Worm (Caenorhabditis elegans) whole organism, early embryonic: ENCODE measurements around the gene pcf-11.

ENCODE experiments used
- F13C5.2 ChIP-seq: sonication (generic microtip); optimal IDR thresholded peaks from 2 replicates; lab custom pipeline; 2017; ENCODE audit warnings: mild to moderate bottlenecking, missing genetic modification characterization, inconsistent platforms, missing compliant biosample characterization
- ama-1 ChIP-seq: fragments of 150-350 bp; optimal IDR thresholded peaks from 2 replicates; lab custom pipeline; 2014
- tbx-11 ChIP-seq: fragments of 200-800 bp; sonication (Bioruptor generic); IDR thresholded peaks from 2 replicates; pipeline ENCODE4 v1.3.6; 2022; ENCODE audit warnings: missing genetic modification characterization, missing compliant biosample characterization

DNA sequence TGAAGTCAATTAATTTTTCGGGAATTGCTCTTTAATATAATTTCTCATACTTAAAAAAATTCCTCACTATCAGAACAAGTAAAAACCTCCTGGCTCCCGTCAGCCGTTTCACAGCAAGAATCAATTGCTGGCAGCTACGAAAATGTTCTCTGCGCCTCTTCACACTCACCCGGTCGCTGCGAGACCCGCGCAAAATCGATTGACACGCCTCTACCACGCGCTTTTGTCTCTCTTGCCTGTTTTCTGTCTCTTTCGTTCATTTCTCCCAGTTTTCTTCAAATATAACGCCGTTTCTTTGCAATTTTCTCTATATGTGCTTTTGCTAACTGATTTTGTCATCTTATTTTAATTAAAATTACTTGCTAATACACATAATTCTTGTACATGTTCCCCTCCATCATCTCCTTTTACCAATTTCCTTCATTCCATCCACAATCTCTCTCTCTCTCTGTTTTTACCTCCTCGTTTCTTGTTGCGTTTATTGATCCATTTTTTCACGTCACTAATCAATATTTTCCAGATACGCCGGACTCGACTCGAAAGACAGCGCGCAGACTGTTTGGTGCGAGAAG, at the start of gene pcf-11:
- TF ChIP-seq tbx-11 (GFP tag; lab: Robert Waterston, UW), result no peak
- no peak for TF ChIP-seq ama-1
- no peak for TF ChIP-seq F13C5.2 (tag; lab: Kevin White, UChicago)
